Worm (Caenorhabditis elegans) whole organism, young adult: Measurements from ENCODE around the gene Y59A8B.12.

Experiments used
- B0035.1 ChIP-seq: sonication (generic microtip); optimal IDR thresholded peaks from 2 replicates; lab custom pipeline; 2016; ENCODE audit warnings: missing genetic modification characterization, mild to moderate bottlenecking, missing compliant biosample characterization, missing genotype, missing genetic modification reagents
- F55B11.4 ChIP-seq: sonication (generic microtip); optimal IDR thresholded peaks from 2 replicates; lab custom pipeline; 2016; ENCODE audit warnings: missing compliant biosample characterization, missing genetic modification characterization, borderline replicate concordance; ENCODE audit not compliant: insufficient read depth
- Y79H2A.3 ChIP-seq: fragments of 200-800 bp; sonication (Bioruptor generic); conservative IDR thresholded peaks from 2 replicates; pipeline ENCODE4 v1.3.6; 2022; ENCODE audit warnings: missing genetic modification reagents, missing genetic modification characterization, missing compliant biosample characterization
- cebp-1 ChIP-seq, 2 experiments: fragments of 200-800 bp in 1 of 2; sonication (Bioruptor generic) in 1 of 2; sonication (generic microtip) in 1 of 2; IDR thresholded peaks in 1 of 2; optimal IDR thresholded peaks in 1 of 2; 2 replicates each; pipeline versions ENCODE4 v1.3.6 to Lab custom; 2017 to 2022; ENCODE audit warnings: missing compliant biosample characterization in 2 of 2, missing genetic modification characterization in 2 of 2, mild to moderate bottlenecking in 1 of 2, missing genetic modification reagents in 1 of 2, moderate library complexity in 1 of 2
- die-1 ChIP-seq: sonication (generic microtip); optimal IDR thresholded peaks from 2 replicates; lab custom pipeline; 2016; ENCODE audit warnings: missing genotype, mild to moderate bottlenecking, missing genetic modification characterization, missing compliant biosample characterization
- efl-1 ChIP-seq: fragments of 150-350 bp; optimal IDR thresholded peaks from 2 replicates; lab custom pipeline; 2014; ENCODE audit warnings: missing biosample characterization, missing genetic modification reagents, missing genetic modification characterization
- lin-26 ChIP-seq: fragments of 200-800 bp; sonication (Bioruptor generic); IDR thresholded peaks from 2 replicates; pipeline ENCODE4 v1.3.6; 2022; ENCODE audit warnings: missing genetic modification reagents, missing genetic modification characterization, missing compliant biosample characterization
- lsy-27 ChIP-seq: sonication (generic microtip); optimal IDR thresholded peaks from 2 replicates; lab custom pipeline; 2017; ENCODE audit warnings: missing genetic modification characterization, mild to moderate bottlenecking, missing compliant biosample characterization, antibody characterized with exemption, missing genotype, borderline replicate concordance; ENCODE audit not compliant: insufficient read depth
- nfyb-1 ChIP-seq: fragments of 200-800 bp; sonication (Bioruptor generic); IDR thresholded peaks from 2 replicates; pipeline ENCODE4 v1.3.6; 2022; ENCODE audit warnings: missing genetic modification reagents, missing genetic modification characterization, missing compliant biosample characterization
- snpc-4 ChIP-seq, 5 experiments: fragments of 150-350 bp in 1 of 5; sonication (generic microtip) in 4 of 5; optimal IDR thresholded peaks; 2 replicates each; lab custom pipeline; 2014 to 2018; ENCODE audit warnings: missing genetic modification characterization in 5 of 5, missing biosample characterization in 3 of 5, antibody characterized with exemption in 2 of 5, mild to moderate bottlenecking in 2 of 5, missing compliant biosample characterization in 2 of 5, missing genotype in 2 of 5, moderate library complexity in 2 of 5, missing genetic modification reagents in 1 of 5
- sptf-2 ChIP-seq: fragments of 200-800 bp; sonication (Bioruptor generic); optimal IDR thresholded peaks from 2 replicates; lab custom pipeline; 2018; ENCODE audit warnings: mild to moderate bottlenecking, missing genetic modification characterization, missing compliant biosample characterization

ce11 chrV:18086174-18086661 lies at the start of gene Y59A8B.12:
- TF ChIP-seq efl-1 (GFP tag; lab: Kevin White, UChicago) (peak; percentile 27), nfyb-1 (no peak), Y79H2A.3 (no peak), snpc-4 (GFP tag; optimal IDR thresholded peaks at IDR 0.05; lab: Kevin White, UChicago) (no peak), snpc-4 (tag; optimal IDR thresholded peaks at IDR 0.05; lab: Kevin White, UChicago) (no peak), F55B11.4 (tag; lab: Kevin White, UChicago) (no peak), B0035.1 (tag; lab: Kevin White, UChicago) (no peak), cebp-1 (GFP tag; IDR thresholded peaks at IDR 0.05; lab: Robert Waterston, UW) (no peak), cebp-1 (tag; optimal IDR thresholded peaks at IDR 0.05; lab: Kevin White, UChicago) (no peak), lsy-27 (no peak), die-1 (tag; lab: Kevin White, UChicago) (no peak), lin-26 (GFP tag; lab: Robert Waterston, UW) (no peak), sptf-2 (no peak)
